Fruit fly (Drosophila melanogaster) whole organism, embryonic: Measurements from ENCODE around the gene CG7387.

ENCODE experiments used
- CG10321 ChIP-seq: fragments of 200-800 bp; sonication (Bioruptor generic); IDR thresholded peaks from 2 replicates; pipeline ENCODE4 v1.3.6; 2022; ENCODE audit warnings: missing biosample characterization, missing genetic modification characterization
- CG10565 ChIP-seq: fragments of 200-800 bp; sonication (Bioruptor generic); optimal IDR thresholded peaks from 3 replicates; lab custom pipeline; 2016; ENCODE audit warnings: missing biosample characterization, mild to moderate bottlenecking, missing genetic modification characterization
- CG10959 ChIP-seq: fragments of 200-800 bp; sonication (Bioruptor generic); IDR thresholded peaks from 2 replicates; pipeline ENCODE4 v1.3.6; 2022; ENCODE audit warnings: missing biosample characterization, missing genetic modification characterization
- CG10979 ChIP-seq: fragments of 200-800 bp; sonication (Bioruptor generic); optimal IDR thresholded peaks from 2 replicates; lab custom pipeline; 2018; ENCODE audit warnings: missing biosample characterization, mild to moderate bottlenecking, missing genetic modification characterization, moderate library complexity
- CG1529 ChIP-seq: fragments of 200-800 bp; sonication (Bioruptor generic); optimal IDR thresholded peaks from 3 replicates; lab custom pipeline; 2018; ENCODE audit warnings: missing biosample characterization, missing genetic modification characterization
- CG2712 ChIP-seq: fragments of 200-800 bp; optimal IDR thresholded peaks from 3 replicates; lab custom pipeline; 2019; ENCODE audit warnings: missing biosample characterization, mild to moderate bottlenecking, missing genetic modification characterization, moderate library complexity
- CG2889 ChIP-seq: fragments of 200-800 bp; sonication (Bioruptor generic); IDR thresholded peaks from 3 replicates; pipeline ENCODE4 v1.3.6; 2022; ENCODE audit warnings: missing biosample characterization, missing genetic modification characterization
- CG3163 ChIP-seq: fragments of 200-800 bp; sonication (Bioruptor generic); optimal IDR thresholded peaks from 3 replicates; lab custom pipeline; 2016; ENCODE audit warnings: missing biosample characterization, missing genetic modification characterization
- CG3838 ChIP-seq: fragments of 200-800 bp; sonication (Bioruptor generic); optimal IDR thresholded peaks from 3 replicates; lab custom pipeline; 2016; ENCODE audit warnings: missing biosample characterization, missing genetic modification characterization
- CG4282 ChIP-seq: fragments of 200-800 bp; sonication (Bioruptor generic); optimal IDR thresholded peaks from 2 replicates; lab custom pipeline; 2016; ENCODE audit warnings: missing biosample characterization, missing genetic modification characterization
- CG4424 ChIP-seq: fragments of 200-800 bp; sonication (Bioruptor generic); optimal IDR thresholded peaks from 3 replicates; lab custom pipeline; 2016; ENCODE audit warnings: missing biosample characterization, missing genetic modification characterization
- CG8290 ChIP-seq, 3 experiments: fragments of 200-800 bp; sonication (Bioruptor generic); optimal IDR thresholded peaks; 2 replicates each; lab custom pipeline; 2016 to 2019; ENCODE audit warnings: missing biosample characterization in 3 of 3, missing genetic modification characterization in 3 of 3, mild to moderate bottlenecking in 2 of 3, moderate library complexity in 1 of 3
- CG8478 ChIP-seq: fragments of >200 bp; optimal IDR thresholded peaks from 2 replicates; lab custom pipeline; 2018
- CG8765 ChIP-seq: fragments of 200-800 bp; sonication (Bioruptor generic); IDR thresholded peaks from 2 replicates; pipeline ENCODE4 v1.3.6; 2022; ENCODE audit warnings: missing biosample characterization, missing genetic modification characterization
- CG9932 ChIP-seq: fragments of 200-800 bp; sonication (Bioruptor generic); IDR thresholded peaks from 2 replicates; pipeline ENCODE4 v1.3.6; 2022; ENCODE audit warnings: missing biosample characterization, missing genetic modification characterization
- CkIIα-i1 ChIP-seq: fragments of 200-800 bp; sonication (Bioruptor generic); IDR thresholded peaks from 2 replicates; pipeline ENCODE4 v1.3.6; 2022; ENCODE audit warnings: missing biosample characterization, missing genetic modification characterization
- ERR ChIP-seq: fragments of 200-800 bp; sonication (Bioruptor generic); optimal IDR thresholded peaks from 2 replicates; lab custom pipeline; 2016; ENCODE audit warnings: missing biosample characterization, missing genetic modification characterization
- Ets97D ChIP-seq: fragments of 200-800 bp; sonication (Bioruptor generic); optimal IDR thresholded peaks from 3 replicates; lab custom pipeline; 2016; ENCODE audit warnings: missing biosample characterization, missing genetic modification characterization
- HLH3B ChIP-seq: fragments of 200-800 bp; sonication (Bioruptor generic); IDR thresholded peaks from 2 replicates; pipeline ENCODE4 v1.3.6; 2022; ENCODE audit warnings: missing biosample characterization, missing genetic modification characterization
- HLH4C ChIP-seq: fragments of 200-800 bp; sonication (Bioruptor generic); IDR thresholded peaks from 3 replicates; pipeline ENCODE4 v1.3.6; 2022; ENCODE audit warnings: missing biosample characterization, missing genetic modification characterization; ENCODE audit not compliant: partially characterized antibody
- HmgD ChIP-seq: fragments of 200-800 bp; sonication (Bioruptor generic); optimal IDR thresholded peaks from 3 replicates; lab custom pipeline; 2016; ENCODE audit warnings: missing biosample characterization, missing genetic modification characterization
- Hmx ChIP-seq: fragments of 200-800 bp; sonication (Bioruptor generic); optimal IDR thresholded peaks from 2 replicates; lab custom pipeline; 2016; ENCODE audit warnings: missing biosample characterization, missing genetic modification characterization
- Hr78 ChIP-seq, 2 experiments: fragments of 200-800 bp in 1 of 2; fragments of >200 bp in 1 of 2; sonication (Bioruptor generic) in 1 of 2; optimal IDR thresholded peaks; 2 replicates each; lab custom pipeline; 2017 to 2019; ENCODE audit warnings: missing biosample characterization in 2 of 2, missing genetic modification characterization in 2 of 2, mild to moderate bottlenecking in 1 of 2, moderate library complexity in 1 of 2
- Lpt ChIP-seq: fragments of >200 bp; optimal IDR thresholded peaks from 2 replicates; lab custom pipeline; 2018; ENCODE audit warnings: missing biosample characterization, missing genetic modification characterization
- MESR4 ChIP-seq: fragments of 200-800 bp; sonication (Bioruptor generic); optimal IDR thresholded peaks from 2 replicates; lab custom pipeline; 2018; ENCODE audit warnings: missing biosample characterization, mild to moderate bottlenecking, missing genetic modification characterization, moderate library complexity
- Mes4 ChIP-seq: fragments of 200-800 bp; sonication (Bioruptor generic); optimal IDR thresholded peaks from 2 replicates; lab custom pipeline; 2016; ENCODE audit warnings: missing biosample characterization, missing genetic modification characterization
- Nf-YB ChIP-seq: fragments of 200-800 bp; sonication (Bioruptor generic); optimal IDR thresholded peaks from 3 replicates; lab custom pipeline; 2019; ENCODE audit warnings: missing biosample characterization, mild to moderate bottlenecking, missing genetic modification characterization, moderate library complexity
- Rx ChIP-seq: fragments of 200-800 bp; sonication (Bioruptor generic); IDR thresholded peaks from 2 replicates; pipeline ENCODE4 v1.3.6; 2022; ENCODE audit warnings: missing biosample characterization, missing genetic modification characterization
- Taf1 ChIP-seq: fragments of 200-800 bp; sonication (Bioruptor generic); IDR thresholded peaks from 2 replicates; pipeline ENCODE4 v1.3.6; 2022; ENCODE audit warnings: missing biosample characterization, missing genetic modification characterization
- Xrp1 ChIP-seq: fragments of 200-800 bp; sonication (Bioruptor generic); IDR thresholded peaks from 2 replicates; pipeline ENCODE4 v1.3.6; 2022; ENCODE audit warnings: missing biosample characterization, missing genetic modification characterization
- ara ChIP-seq: fragments of 200-800 bp; sonication (Bioruptor generic); IDR thresholded peaks from 2 replicates; pipeline ENCODE4 v1.3.6; 2022; ENCODE audit warnings: missing biosample characterization, missing genetic modification characterization
- bab2 ChIP-seq: fragments of 200-800 bp; sonication (Bioruptor generic); optimal IDR thresholded peaks from 2 replicates; lab custom pipeline; 2016; ENCODE audit warnings: missing biosample characterization, missing genetic modification characterization
- btn ChIP-seq: fragments of 200-800 bp; sonication (Bioruptor generic); optimal IDR thresholded peaks from 2 replicates; lab custom pipeline; 2016; ENCODE audit warnings: missing biosample characterization, missing genetic modification characterization
- cas ChIP-seq: fragments of 200-800 bp; sonication (Bioruptor generic); IDR thresholded peaks from 2 replicates; pipeline ENCODE4 v1.3.6; 2022; ENCODE audit warnings: missing biosample characterization, missing genetic modification characterization
- danr ChIP-seq: fragments of 200-800 bp; sonication (Bioruptor generic); IDR thresholded peaks from 2 replicates; pipeline ENCODE4 v1.3.6; 2022; ENCODE audit warnings: missing biosample characterization, missing genetic modification characterization
- en ChIP-seq: fragments of 200-800 bp; sonication (Bioruptor generic); optimal IDR thresholded peaks from 2 replicates; lab custom pipeline; 2016; ENCODE audit warnings: missing biosample characterization, missing genetic modification characterization
- ewg ChIP-seq: fragments of 200-800 bp; sonication (Bioruptor generic); optimal IDR thresholded peaks from 3 replicates; lab custom pipeline; 2017; ENCODE audit warnings: mild to moderate bottlenecking, missing biosample characterization, missing genetic modification reagents, missing genetic modification characterization
- gce ChIP-seq: fragments of 200-800 bp; sonication (Bioruptor generic); IDR thresholded peaks from 3 replicates; pipeline ENCODE4 v1.3.6; 2022; ENCODE audit warnings: missing biosample characterization, missing genetic modification characterization
- h ChIP-seq: fragments of >200 bp; optimal IDR thresholded peaks from 2 replicates; lab custom pipeline; 2017
- lbe ChIP-seq: fragments of 200-800 bp; sonication (Bioruptor generic); optimal IDR thresholded peaks from 2 replicates; lab custom pipeline; 2016; ENCODE audit warnings: missing biosample characterization, mild to moderate bottlenecking, missing genetic modification characterization
- pb ChIP-seq: fragments of 200-800 bp; sonication (Bioruptor generic); optimal IDR thresholded peaks from 3 replicates; lab custom pipeline; 2016; ENCODE audit warnings: missing biosample characterization, missing genetic modification characterization
- pros ChIP-seq: fragments of 200-800 bp; sonication (Bioruptor generic); optimal IDR thresholded peaks from 3 replicates; lab custom pipeline; 2019; ENCODE audit warnings: missing biosample characterization, mild to moderate bottlenecking, missing genetic modification characterization, moderate library complexity
- row ChIP-seq: fragments of 200-800 bp; sonication (Bioruptor generic); IDR thresholded peaks from 3 replicates; pipeline ENCODE4 v1.3.6; 2022; ENCODE audit warnings: missing biosample characterization, missing genetic modification characterization
- slou ChIP-seq: fragments of 200-800 bp; sonication (Bioruptor generic); optimal IDR thresholded peaks from 3 replicates; lab custom pipeline; 2016; ENCODE audit warnings: missing biosample characterization, missing genetic modification characterization
- sqz ChIP-seq: fragments of 200-800 bp; sonication (Bioruptor generic); optimal IDR thresholded peaks from 3 replicates; lab custom pipeline; 2018; ENCODE audit warnings: missing biosample characterization, mild to moderate bottlenecking, missing genetic modification characterization
- tx ChIP-seq: fragments of 200-800 bp; sonication (Bioruptor generic); optimal IDR thresholded peaks from 2 replicates; lab custom pipeline; 2016; ENCODE audit warnings: missing biosample characterization, missing genetic modification characterization
- vfl ChIP-seq: fragments of 200-800 bp; sonication (Bioruptor generic); optimal IDR thresholded peaks from 2 replicates; lab custom pipeline; 2016; ENCODE audit warnings: missing biosample characterization, missing genetic modification characterization
- wdn ChIP-seq: fragments of 200-800 bp; sonication (Bioruptor generic); IDR thresholded peaks from 2 replicates; pipeline ENCODE4 v1.3.6; 2022; ENCODE audit warnings: missing biosample characterization, missing genetic modification characterization
- zf30C ChIP-seq: fragments of 200-800 bp; sonication (Bioruptor generic); optimal IDR thresholded peaks from 3 replicates; lab custom pipeline; 2018; ENCODE audit warnings: missing biosample characterization, mild to moderate bottlenecking, missing genetic modification characterization
- zfh2 ChIP-seq: fragments of 200-800 bp; sonication (Bioruptor generic); optimal IDR thresholded peaks from 2 replicates; lab custom pipeline; 2016; ENCODE audit warnings: missing biosample characterization, missing genetic modification characterization

The CG7387 gene

dm6 chr3L:8185263-8186227 lies 7.4 kb downstream of the CG7387 start:
- no peak for TF ChIP-seq zf30C (GFP tag; lab: Kevin White, UChicago)
- no peak for TF ChIP-seq Hmx (GFP tag; lab: Kevin White, UChicago)
- no peak for TF ChIP-seq wdn (GFP tag; lab: Robert Waterston, UW)
- 0 out of 2 replicates have a peak, but pooled peaks have one; percentile 38 for TF ChIP-seq Taf1
- TF ChIP-seq HLH4C (GFP tag; lab: Robert Waterston, UW) = no peak
- TF ChIP-seq CG4282 (GFP tag; lab: Kevin White, UChicago) = no peak
- peak; percentile 5 for TF ChIP-seq Ets97D (GFP tag; lab: Kevin White, UChicago)
- no peak for TF ChIP-seq CkIIα-i1 (GFP tag; lab: Robert Waterston, UW)
- no peak for TF ChIP-seq h (lab: Kevin White, UChicago)
- peak; percentile 13 for TF ChIP-seq tx (GFP tag; lab: Kevin White, UChicago)
- peak; percentile 16 for TF ChIP-seq btn (GFP tag; lab: Kevin White, UChicago)
- no peak for TF ChIP-seq CG10321 (GFP tag; lab: Robert Waterston, UW)
- no peak for TF ChIP-seq CG8478 (lab: Kevin White, UChicago)
- TF ChIP-seq bab2 (GFP tag; lab: Kevin White, UChicago) = peak; percentile 37
- TF ChIP-seq CG3838 = no peak
- peak in 1 of 2 experiments; percentile 60 for TF ChIP-seq Hr78 (GFP tag; optimal IDR thresholded peaks at IDR 0.05; lab: Kevin White, UChicago)
- peak; percentile 97 for TF ChIP-seq row (GFP tag; lab: Robert Waterston, UW)
- no peak for TF ChIP-seq lbe (GFP tag; lab: Kevin White, UChicago)
- TF ChIP-seq CG10959 (GFP tag; lab: Robert Waterston, UW) = no peak
- no peak for TF ChIP-seq cas (GFP tag; lab: Robert Waterston, UW)
- peak; percentile 49 for TF ChIP-seq HmgD (GFP tag; lab: Kevin White, UChicago)
- TF ChIP-seq Rx (GFP tag; lab: Robert Waterston, UW) = no peak
- peak; percentile 63 for TF ChIP-seq Mes4 (GFP tag; lab: Kevin White, UChicago)
- TF ChIP-seq CG8290 (GFP tag; optimal IDR thresholded peaks at IDR 0.05; lab: Kevin White, UChicago) = no peak
- TF ChIP-seq CG8290 (tag; optimal IDR thresholded peaks at IDR 0.05; lab: Kevin White, UChicago) = peak in 1 of 2 experiments; percentile 61
- TF ChIP-seq CG10979 = peak; percentile 42
- no peak for TF ChIP-seq Lpt (GFP tag; lab: Kevin White, UChicago)
- TF ChIP-seq zfh2 (GFP tag; lab: Kevin White, UChicago) = peak; percentile 46
- TF ChIP-seq slou (GFP tag; lab: Kevin White, UChicago) = no peak
- peak; percentile 32 for TF ChIP-seq ewg (GFP tag; lab: Kevin White, UChicago)
- peak; percentile 52 for TF ChIP-seq Nf-YB
- peak; percentile 2 for TF ChIP-seq CG1529 (GFP tag; lab: Kevin White, UChicago)
- no peak for TF ChIP-seq en (GFP tag; lab: Kevin White, UChicago)
- peak; percentile 32 for TF ChIP-seq vfl (GFP tag; lab: Kevin White, UChicago)
- peak; percentile 38; the same call in 1 of the 2 replicates for TF ChIP-seq danr (GFP tag; lab: Robert Waterston, UW)
- no peak for TF ChIP-seq gce (GFP tag; lab: Robert Waterston, UW)
- peak; percentile 62 for TF ChIP-seq CG9932 (GFP tag; lab: Robert Waterston, UW)
- TF ChIP-seq ERR (GFP tag; lab: Kevin White, UChicago) = peak; percentile 90
- TF ChIP-seq Xrp1 (GFP tag; lab: Robert Waterston, UW) = peak; percentile 41; the same call in 1 of the 2 replicates
- TF ChIP-seq pb (GFP tag; lab: Kevin White, UChicago) = peak; percentile 31
- TF ChIP-seq CG8765 (GFP tag; lab: Robert Waterston, UW) = no peak
- peak; percentile 46; the same call in 1 of the 2 replicates for TF ChIP-seq ara
- TF ChIP-seq pros (GFP tag; lab: Kevin White, UChicago) = peak; percentile 9
- TF ChIP-seq CG4424 (GFP tag; lab: Kevin White, UChicago) = peak; percentile 43
- no peak for TF ChIP-seq sqz (GFP tag; lab: Kevin White, UChicago)
- TF ChIP-seq CG2712 (tag; lab: Kevin White, UChicago) = peak; percentile 42
- TF ChIP-seq CG3163 = peak; percentile 25
- 0 out of 3 replicates have a peak, but pooled peaks have one; percentile 45 for TF ChIP-seq CG2889 (GFP tag; lab: Robert Waterston, UW)
- no peak for TF ChIP-seq MESR4
- no peak for TF ChIP-seq CG10565 (GFP tag; lab: Kevin White, UChicago)
- TF ChIP-seq HLH3B (GFP tag; lab: Robert Waterston, UW) = peak; percentile 28; the same call in 1 of the 2 replicates
